Fruit fly (Drosophila melanogaster): Measurements from ENCODE around the gene DppIII.

DppIII gene

dm6 chr3R:8355579-8355978 is 11.4 kb downstream of the DppIII start:
- TF ChIP-seq Dll (optimal IDR thresholded peaks at IDR 0.05) (no peak), usp (GFP tag; optimal IDR thresholded peaks at IDR 0.05) (no peak), CG8478 (optimal IDR thresholded peaks at IDR 0.05) (no peak), psq (optimal IDR thresholded peaks at IDR 0.05) (no peak)

dm6 chr3R:8356626-8357290 is 12.6 kb downstream of the DppIII start, which contains the start of gene stck:
Gene stck, plus strand, starts transcription at chr3R:8356978.
- TF ChIP-seq usp (GFP tag; optimal IDR thresholded peaks at IDR 0.05) (no peak), EcR (GFP tag; optimal IDR thresholded peaks at IDR 0.05) (no peak), psq (optimal IDR thresholded peaks at IDR 0.05) (no peak), pan (optimal IDR thresholded peaks at IDR 0.05) (no peak), CG8478 (optimal IDR thresholded peaks at IDR 0.05) (no peak), Dll (optimal IDR thresholded peaks at IDR 0.05) (no peak)

dm6 chr3R:8357372-8357992 is 13.3 kb downstream of the DppIII start:
- TF ChIP-seq psq (optimal IDR thresholded peaks at IDR 0.05) (no peak), Dll (optimal IDR thresholded peaks at IDR 0.05) (no peak), EcR (GFP tag; optimal IDR thresholded peaks at IDR 0.05) (no peak), CG8478 (optimal IDR thresholded peaks at IDR 0.05) (no peak), usp (GFP tag; optimal IDR thresholded peaks at IDR 0.05) (no peak), pan (optimal IDR thresholded peaks at IDR 0.05) (no peak)

dm6 chr3R:8358004-8358403 is 13.8 kb downstream of the DppIII start:
- TF ChIP-seq CG8478 (optimal IDR thresholded peaks at IDR 0.05) (no peak), pan (optimal IDR thresholded peaks at IDR 0.05) (no peak), usp (GFP tag; optimal IDR thresholded peaks at IDR 0.05) (no peak), EcR (GFP tag; optimal IDR thresholded peaks at IDR 0.05) (no peak), Dll (optimal IDR thresholded peaks at IDR 0.05) (no peak), psq (optimal IDR thresholded peaks at IDR 0.05) (no peak)

dm6 chr3R:8362259-8362876 is 18.2 kb downstream of the DppIII start, which contains the start of the genes Veneno and CG7963:
Gene Veneno, minus strand, starts transcription at chr3R:8362554.
Gene CG7963, plus strand, starts transcription at chr3R:8362826.
- TF ChIP-seq usp (GFP tag; optimal IDR thresholded peaks at IDR 0.05) (no peak), EcR (GFP tag; optimal IDR thresholded peaks at IDR 0.05) (no peak), Dll (optimal IDR thresholded peaks at IDR 0.05) (no peak), psq (optimal IDR thresholded peaks at IDR 0.05) (no peak), CG8478 (optimal IDR thresholded peaks at IDR 0.05) (no peak), pan (optimal IDR thresholded peaks at IDR 0.05) (no peak)

- TF ChIP-seq Dll (optimal IDR thresholded peaks at IDR 0.05) = no peak
- TF ChIP-seq usp (GFP tag; optimal IDR thresholded peaks at IDR 0.05) = no peak
- TF ChIP-seq CG8478 (optimal IDR thresholded peaks at IDR 0.05) = no peak
- no peak for TF ChIP-seq pan (optimal IDR thresholded peaks at IDR 0.05)
- no peak for TF ChIP-seq psq (optimal IDR thresholded peaks at IDR 0.05)
- TF ChIP-seq EcR (GFP tag; optimal IDR thresholded peaks at IDR 0.05) = no peak
These were observed 24.4 kb downstream of the DppIII start for dm6 chr3R:8368553-8368952.

dm6 chr3R:8389636-8390035 is 45.4 kb downstream of the DppIII start:
- TF ChIP-seq EcR (GFP tag; optimal IDR thresholded peaks at IDR 0.05) (no peak), psq (optimal IDR thresholded peaks at IDR 0.05) (no peak), Dll (optimal IDR thresholded peaks at IDR 0.05) (no peak), CG8478 (optimal IDR thresholded peaks at IDR 0.05) (no peak), usp (GFP tag; optimal IDR thresholded peaks at IDR 0.05) (no peak)
